Worm (Caenorhabditis elegans): ENCODE results near the gene D1005.6.

DNA sequence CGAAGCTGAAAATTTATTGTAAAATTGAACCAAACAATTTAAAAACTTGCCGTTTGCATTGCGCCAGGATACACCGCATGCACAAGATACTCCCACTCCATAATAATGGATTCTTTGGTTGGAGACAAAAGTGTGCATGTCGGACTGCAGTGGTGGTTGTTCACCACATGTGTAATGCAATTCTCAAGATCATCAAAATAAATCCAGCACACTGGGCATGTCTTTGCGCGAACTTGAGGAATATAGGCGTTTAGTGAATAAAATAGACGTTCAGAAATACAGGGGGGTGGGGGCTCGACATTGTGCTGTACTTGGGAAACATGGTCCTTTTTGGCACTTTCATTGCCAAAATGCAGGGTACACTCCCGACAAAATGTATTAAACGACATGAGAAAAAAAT lies 38.2 kb downstream of the D1005.6 start, which contains the start of gene F19G12.11:
- TF ChIP-seq ceh-45 (GFP tag; IDR thresholded peaks at IDR 0.05) = no peak
- no peak for TF ChIP-seq pha-4 (tag; optimal IDR thresholded peaks at IDR 0.05)
- TF ChIP-seq lim-6 (tag; optimal IDR thresholded peaks at IDR 0.05) = no peak
- TF ChIP-seq gmeb-2 (tag; optimal IDR thresholded peaks at IDR 0.05) = no peak
- TF ChIP-seq hlh-30 (tag; optimal IDR thresholded peaks at IDR 0.05; ENCODE audit: insufficient read depth) = no peak
- no peak for TF ChIP-seq pag-3 (tag; optimal IDR thresholded peaks at IDR 0.05; ENCODE audit: borderline replicate concordance)
- no peak for TF ChIP-seq fkh-10 (GFP tag; optimal IDR thresholded peaks at IDR 0.05)

Measured in whole organism, late embryonic.